Worm (Caenorhabditis elegans): Measurements from ENCODE around the gene lmp-2.

ce11 chrX:1122198-1122597 is 3.2 kb upstream of the lmp-2 start:
- no peak for TF ChIP-seq him-1 (tag; optimal IDR thresholded peaks at IDR 0.05)
- TF ChIP-seq unc-130 (GFP tag; optimal IDR thresholded peaks at IDR 0.05): no peak
- no peak for TF ChIP-seq F52B5.7 (tag; optimal IDR thresholded peaks at IDR 0.05)
- TF ChIP-seq Y95B8A.8 (GFP tag; IDR thresholded peaks at IDR 0.05): no peak
- TF ChIP-seq nhr-80 (tag; optimal IDR thresholded peaks at IDR 0.05): no peak
- TF ChIP-seq pha-4 (tag; optimal IDR thresholded peaks at IDR 0.05): no peak
- no peak for TF ChIP-seq nfya-1 (tag; optimal IDR thresholded peaks at IDR 0.05; ENCODE audit: borderline replicate concordance, insufficient read depth)

Measured in whole organism, young adult.